Worm (Caenorhabditis elegans) whole organism, L3 larva: ENCODE results near the gene fbxb-44.

Source experiments
- R02D3.7 ChIP-seq: fragments of 150-350 bp; optimal IDR thresholded peaks from 2 replicates; lab custom pipeline; 2014; ENCODE audit warnings: missing biosample characterization, missing genetic modification characterization
- ama-1 ChIP-seq: fragments of 150-350 bp; optimal IDR thresholded peaks from 2 replicates; lab custom pipeline; 2018
- ceh-16 ChIP-seq: sonication (generic microtip); optimal IDR thresholded peaks from 2 replicates; lab custom pipeline; 2017; ENCODE audit warnings: missing biosample characterization, missing genetic modification characterization
- ceh-28 ChIP-seq: fragments of 150-350 bp; optimal IDR thresholded peaks from 2 replicates; lab custom pipeline; 2014; ENCODE audit warnings: missing biosample characterization, missing genetic modification reagents, missing genetic modification characterization
- ceh-82 ChIP-seq: fragments of 150-350 bp; optimal IDR thresholded peaks from 2 replicates; lab custom pipeline; 2014; ENCODE audit warnings: missing biosample characterization, missing genetic modification characterization
- ceh-9 ChIP-seq: sonication (generic microtip); optimal IDR thresholded peaks from 2 replicates; lab custom pipeline; 2018; ENCODE audit warnings: missing biosample characterization, missing genetic modification characterization
- daf-12 ChIP-seq: fragments of 150-350 bp; optimal IDR thresholded peaks from 2 replicates; lab custom pipeline; 2014; ENCODE audit warnings: missing biosample characterization, missing genetic modification reagents, missing genetic modification characterization
- egl-27 ChIP-seq: sonication (generic microtip); optimal IDR thresholded peaks from 4 replicates; lab custom pipeline; 2017; ENCODE audit warnings: missing biosample characterization, missing genetic modification reagents, missing genetic modification characterization
- egl-5 ChIP-seq: fragments of 150-350 bp; optimal IDR thresholded peaks from 2 replicates; lab custom pipeline; 2017; ENCODE audit warnings: missing biosample characterization, missing genetic modification reagents, missing genetic modification characterization, inconsistent platforms
- elt-1 ChIP-seq: fragments of 150-350 bp; optimal IDR thresholded peaks from 2 replicates; lab custom pipeline; 2014; ENCODE audit warnings: missing biosample characterization, missing genetic modification characterization
- elt-2 ChIP-seq: sonication (generic microtip); optimal IDR thresholded peaks from 2 replicates; lab custom pipeline; 2016; ENCODE audit warnings: missing genetic modification reagents, mild to moderate bottlenecking, missing genetic modification characterization, missing compliant biosample characterization
- elt-3 ChIP-seq, 3 experiments: fragments of 150-350 bp in 1 of 3; sonication (generic microtip) in 2 of 3; optimal IDR thresholded peaks; 2 replicates in 2 of 3; 4 replicates in 1 of 3; lab custom pipeline; 2014 to 2017; ENCODE audit warnings: missing biosample characterization in 3 of 3, missing genetic modification characterization in 3 of 3
- eor-1 ChIP-seq, 2 experiments: fragments of 150-350 bp; optimal IDR thresholded peaks; 2 replicates each; lab custom pipeline; 2014 to 2018; ENCODE audit warnings: missing biosample characterization in 2 of 2, missing genetic modification characterization in 2 of 2
- fkh-10 ChIP-seq: sonication (generic microtip); optimal IDR thresholded peaks from 2 replicates; lab custom pipeline; 2017; ENCODE audit warnings: missing biosample characterization, missing genetic modification reagents, missing genetic modification characterization
- fos-1 ChIP-seq: fragments of 150-350 bp; optimal IDR thresholded peaks from 2 replicates; lab custom pipeline; 2014; ENCODE audit warnings: missing biosample characterization, missing genetic modification characterization
- hmg-11 ChIP-seq: sonication (generic microtip); optimal IDR thresholded peaks from 2 replicates; lab custom pipeline; 2016; ENCODE audit warnings: missing genetic modification characterization, missing compliant biosample characterization
- jun-1 ChIP-seq: fragments of 150-350 bp; optimal IDR thresholded peaks from 2 replicates; lab custom pipeline; 2014; ENCODE audit warnings: missing biosample characterization, missing genetic modification reagents, missing genetic modification characterization
- lin-15B ChIP-seq: fragments of 150-350 bp; optimal IDR thresholded peaks from 2 replicates; lab custom pipeline; 2014; ENCODE audit warnings: missing biosample characterization, missing genetic modification characterization
- lin-39 ChIP-seq: fragments of 150-350 bp; optimal IDR thresholded peaks from 2 replicates; lab custom pipeline; 2018; ENCODE audit warnings: missing biosample characterization, missing genetic modification reagents, missing genetic modification characterization
- lsy-12 ChIP-seq: sonication (generic microtip); optimal IDR thresholded peaks from 2 replicates; lab custom pipeline; 2016; ENCODE audit warnings: mild to moderate bottlenecking, missing genetic modification characterization, missing compliant biosample characterization
- mdl-1 ChIP-seq: fragments of 150-350 bp; optimal IDR thresholded peaks from 2 replicates; lab custom pipeline; 2014; ENCODE audit warnings: missing biosample characterization, missing genetic modification characterization
- nfya-1 ChIP-seq: sonication (generic microtip); optimal IDR thresholded peaks from 2 replicates; lab custom pipeline; 2017; ENCODE audit warnings: missing genetic modification characterization, mild to moderate bottlenecking, missing compliant biosample characterization, antibody characterized with exemption, moderate library complexity; ENCODE audit not compliant: insufficient read depth
- nhr-11 ChIP-seq: fragments of 150-350 bp; optimal IDR thresholded peaks from 2 replicates; lab custom pipeline; 2014; ENCODE audit warnings: missing biosample characterization, missing genetic modification characterization
- nhr-23 ChIP-seq: fragments of 150-350 bp; optimal IDR thresholded peaks from 2 replicates; lab custom pipeline; 2014; ENCODE audit warnings: missing biosample characterization, missing genetic modification reagents, missing genetic modification characterization
- nhr-25 ChIP-seq: sonication (generic microtip); optimal IDR thresholded peaks from 2 replicates; lab custom pipeline; 2017; ENCODE audit warnings: missing biosample characterization, missing genetic modification characterization
- nhr-28 ChIP-seq: fragments of 150-350 bp; optimal IDR thresholded peaks from 2 replicates; lab custom pipeline; 2014; ENCODE audit warnings: missing biosample characterization, missing genetic modification characterization
- nhr-43 ChIP-seq: sonication (generic microtip); optimal IDR thresholded peaks from 2 replicates; lab custom pipeline; 2016; ENCODE audit warnings: mild to moderate bottlenecking, missing genetic modification characterization, missing compliant biosample characterization; ENCODE audit not compliant: poor library complexity, severe bottlenecking
- nhr-76 ChIP-seq: fragments of 150-350 bp; sonication (generic microtip); optimal IDR thresholded peaks from 5 replicates; lab custom pipeline; 2014; ENCODE audit warnings: missing biosample characterization, missing genetic modification characterization
- nhr-77 ChIP-seq: fragments of 150-350 bp; optimal IDR thresholded peaks from 2 replicates; lab custom pipeline; 2014; ENCODE audit warnings: missing biosample characterization, missing genetic modification characterization
- pqm-1 ChIP-seq: fragments of 150-350 bp; optimal IDR thresholded peaks from 2 replicates; lab custom pipeline; 2017; ENCODE audit warnings: missing biosample characterization, missing genetic modification characterization, inconsistent platforms
- sea-2 ChIP-seq: fragments of 150-350 bp; sonication (generic microtip); optimal IDR thresholded peaks from 4 replicates; lab custom pipeline; 2014; ENCODE audit warnings: missing biosample characterization, missing genetic modification reagents, missing genetic modification characterization
- skn-1 ChIP-seq: fragments of 150-350 bp; optimal IDR thresholded peaks from 2 replicates; lab custom pipeline; 2014; ENCODE audit warnings: missing biosample characterization, missing genetic modification characterization
- tbx-2 ChIP-seq: sonication (generic microtip); optimal IDR thresholded peaks from 2 replicates; lab custom pipeline; 2016; ENCODE audit warnings: mild to moderate bottlenecking, missing genetic modification characterization, missing compliant biosample characterization
- unc-62 ChIP-seq: fragments of 150-350 bp; sonication (generic microtip); optimal IDR thresholded peaks from 4 replicates; lab custom pipeline; 2014; ENCODE audit warnings: missing biosample characterization, missing genetic modification reagents, missing genetic modification characterization
- zag-1 ChIP-seq: fragments of 150-350 bp; optimal IDR thresholded peaks from 2 replicates; lab custom pipeline; 2014; ENCODE audit warnings: missing biosample characterization, missing genetic modification characterization
- ztf-4 ChIP-seq: fragments of 150-350 bp; optimal IDR thresholded peaks from 2 replicates; lab custom pipeline; 2014; ENCODE audit warnings: missing biosample characterization, missing genetic modification characterization

The fbxb-44 gene

ce11 chrII:1568214-1568613, 29.5 kb downstream of the fbxb-44 start, which contains the start of gene fbxb-49:
TSS of gene fbxb-49 (plus strand) at chrII:1568514.
- TF ChIP-seq fos-1 (no peak), nhr-25 (tag; lab: Kevin White, UChicago) (no peak), nhr-77 (tag; lab: Kevin White, UChicago) (no peak), R02D3.7 (tag; lab: Kevin White, UChicago) (no peak)
- TF ChIP-seq, all 47 proteins: peak for 0

ce11 chrII:1571032-1571431, 32.3 kb downstream of the fbxb-44 start, which contains the start of gene fbxb-46:
TSS of gene fbxb-46 (minus strand) at chrII:1571132.
- no peak for TF ChIP-seq zag-1 (tag; lab: Kevin White, UChicago)
- TF ChIP-seq ceh-16 (tag; lab: Kevin White, UChicago) = no peak
- TF ChIP-seq nhr-28 = no peak
- TF ChIP-seq egl-27 (tag; lab: Kevin White, UChicago) = no peak
- no peak for TF ChIP-seq hmg-11 (tag; lab: Kevin White, UChicago)
- no peak for TF ChIP-seq lsy-12
- no peak for TF ChIP-seq lin-15B (tag; lab: Kevin White, UChicago)
- no peak for TF ChIP-seq ceh-9 (tag; lab: Kevin White, UChicago)
- TF ChIP-seq nhr-43 (tag; lab: Kevin White, UChicago) = no peak
- no peak for TF ChIP-seq fkh-10 (GFP tag; lab: Kevin White, UChicago)
- no peak for TF ChIP-seq nhr-77 (tag; lab: Kevin White, UChicago)
- no peak for TF ChIP-seq fos-1
- no peak for TF ChIP-seq ama-1 (lab: Kevin White, UChicago)
- TF ChIP-seq egl-5 (tag; lab: Kevin White, UChicago) = no peak
- TF ChIP-seq nhr-11 (tag; lab: Kevin White, UChicago) = no peak

ce11 chrII:1576030-1576429, 37.3 kb downstream of the fbxb-44 start, which contains the start of gene K05F6.10:
TSS of gene K05F6.10 (minus strand) at chrII:1576130.
- TF ChIP-seq egl-5 (tag; lab: Kevin White, UChicago) (no peak), egl-27 (tag; lab: Kevin White, UChicago) (no peak), nhr-77 (tag; lab: Kevin White, UChicago) (no peak), zag-1 (tag; lab: Kevin White, UChicago) (no peak), elt-3 (tag; optimal IDR thresholded peaks at IDR 0.05; lab: Kevin White, UChicago) (no peak), nhr-11 (tag; lab: Kevin White, UChicago) (no peak), elt-2 (tag; lab: Kevin White, UChicago) (no peak), mdl-1 (tag; lab: Kevin White, UChicago) (no peak), unc-62 (GFP tag; lab: Kevin White, UChicago) (no peak), ztf-4 (tag; lab: Kevin White, UChicago) (no peak), ceh-9 (tag; lab: Kevin White, UChicago) (no peak), fos-1 (no peak), hmg-11 (tag; lab: Kevin White, UChicago) (no peak), elt-1 (tag; lab: Kevin White, UChicago) (no peak), skn-1 (tag; lab: Kevin White, UChicago) (no peak), fkh-10 (GFP tag; lab: Kevin White, UChicago) (no peak), ceh-16 (tag; lab: Kevin White, UChicago) (no peak), nhr-25 (tag; lab: Kevin White, UChicago) (no peak), sea-2 (no peak), lin-39 (tag; lab: Kevin White, UChicago) (no peak)

- TF ChIP-seq daf-12 (tag; lab: Kevin White, UChicago) = no peak
- no peak for TF ChIP-seq tbx-2 (tag; lab: Kevin White, UChicago)
- no peak for TF ChIP-seq egl-5 (tag; lab: Kevin White, UChicago)
- peak; percentile 68 for TF ChIP-seq pqm-1 (tag; lab: Kevin White, UChicago)
- no peak for TF ChIP-seq eor-1 (tag; optimal IDR thresholded peaks at IDR 0.05; lab: Kevin White, UChicago)
- no peak for TF ChIP-seq nhr-77 (tag; lab: Kevin White, UChicago)
- TF ChIP-seq nhr-23 = no peak
- TF ChIP-seq sea-2 = no peak
- TF ChIP-seq nhr-76 (tag; lab: Kevin White, UChicago) = no peak
- no peak for TF ChIP-seq ceh-82
- no peak for TF ChIP-seq ceh-28 (tag; lab: Kevin White, UChicago)
- TF ChIP-seq nhr-25 (tag; lab: Kevin White, UChicago) = no peak
- no peak for TF ChIP-seq egl-27 (tag; lab: Kevin White, UChicago)
- no peak for TF ChIP-seq ama-1 (lab: Kevin White, UChicago)
- TF ChIP-seq elt-2 (tag; lab: Kevin White, UChicago) = peak; percentile 82
- TF ChIP-seq nfya-1 (tag; lab: Kevin White, UChicago) = no peak
- peak; percentile 21 for TF ChIP-seq jun-1 (tag; lab: Kevin White, UChicago)
- no peak for TF ChIP-seq lsy-12
- TF ChIP-seq unc-62 (GFP tag; lab: Kevin White, UChicago) = no peak
These were observed 38.1 kb downstream of the fbxb-44 start for ce11 chrII:1576772-1577171.
